Worm (Caenorhabditis elegans): Measurements from ENCODE around the gene ugt-49.

Gene ugt-49

ce11 chrV:10379761-10380160 lies 7.6 kb downstream of the ugt-49 start:
- TF ChIP-seq hpl-2 (GFP tag; optimal IDR thresholded peaks at IDR 0.05) (no peak), unc-62 (GFP tag; optimal IDR thresholded peaks at IDR 0.05) (no peak), C04F5.9 (tag; optimal IDR thresholded peaks at IDR 0.05) (no peak), hlh-17 (GFP tag; optimal IDR thresholded peaks at IDR 0.05; ENCODE audit: borderline replicate concordance) (no peak), lin-35 (GFP tag; optimal IDR thresholded peaks at IDR 0.05) (no peak), mef-2 (tag; optimal IDR thresholded peaks at IDR 0.05) (no peak), irx-1 (tag; optimal IDR thresholded peaks at IDR 0.05) (no peak), fos-1 (tag; optimal IDR thresholded peaks at IDR 0.05) (no peak), sptf-1 (tag; optimal IDR thresholded peaks at IDR 0.05) (no peak), F16B12.6 (tag; optimal IDR thresholded peaks at IDR 0.05) (no peak), nhr-90 (tag; optimal IDR thresholded peaks at IDR 0.05; ENCODE audit: poor library complexity) (no peak), tlp-1 (tag; optimal IDR thresholded peaks at IDR 0.05) (no peak), ets-5 (GFP tag; IDR thresholded peaks at IDR 0.05) (no peak), blmp-1 (tag; optimal IDR thresholded peaks at IDR 0.05) (no peak), ceh-82 (tag; optimal IDR thresholded peaks at IDR 0.05) (no peak), rnt-1 (tag; optimal IDR thresholded peaks at IDR 0.05) (no peak), nhr-77 (tag; optimal IDR thresholded peaks at IDR 0.05) (no peak), zag-1 (tag; optimal IDR thresholded peaks at IDR 0.05) (no peak), nhr-71 (tag; optimal IDR thresholded peaks at IDR 0.05) (no peak), mdl-1 (tag; optimal IDR thresholded peaks at IDR 0.05) (no peak)

ce11 chrV:10381726-10382125 lies 9.6 kb downstream of the ugt-49 start, which contains the start of gene abu-1:
Gene abu-1, minus strand, starts transcription at chrV:10381826.
- TF ChIP-seq mef-2 (tag; optimal IDR thresholded peaks at IDR 0.05) (no peak), pag-3 (tag; optimal IDR thresholded peaks at IDR 0.05; ENCODE audit: borderline replicate concordance, insufficient read depth) (no peak), lir-3 (tag; optimal IDR thresholded peaks at IDR 0.05; ENCODE audit: poor library complexity) (no peak), rnt-1 (tag; optimal IDR thresholded peaks at IDR 0.05) (no peak), irx-1 (tag; optimal IDR thresholded peaks at IDR 0.05) (no peak), zip-4 (GFP tag; optimal IDR thresholded peaks at IDR 0.05) (no peak), jun-1 (tag; optimal IDR thresholded peaks at IDR 0.05) (no peak)

- no peak for TF ChIP-seq C34B4.2 (tag; optimal IDR thresholded peaks at IDR 0.05)
- TF ChIP-seq xbp-1 (tag; optimal IDR thresholded peaks at IDR 0.05): no peak
- no peak for TF ChIP-seq grh-1 (GFP tag; IDR thresholded peaks at IDR 0.05)
- no peak for TF ChIP-seq mab-9 (GFP tag; IDR thresholded peaks at IDR 0.05)
- TF ChIP-seq lin-13 (GFP tag; optimal IDR thresholded peaks at IDR 0.05): no peak
- no peak for TF ChIP-seq unc-130 (tag; optimal IDR thresholded peaks at IDR 0.05)
- no peak for TF ChIP-seq pag-3 (tag; optimal IDR thresholded peaks at IDR 0.05; ENCODE audit: borderline replicate concordance, insufficient read depth)
- TF ChIP-seq efl-3 (GFP tag; optimal IDR thresholded peaks at IDR 0.05): no peak
- no peak for TF ChIP-seq lin-39 (tag; optimal IDR thresholded peaks at IDR 0.05)
- TF ChIP-seq nhr-76 (tag; optimal IDR thresholded peaks at IDR 0.05): no peak
- TF ChIP-seq nhr-85 (tag): no peak
- TF ChIP-seq nhr-12 (tag; optimal IDR thresholded peaks at IDR 0.05): no peak
- TF ChIP-seq sptf-1 (tag; optimal IDR thresholded peaks at IDR 0.05): no peak
- no peak for TF ChIP-seq ztf-11 (tag; optimal IDR thresholded peaks at IDR 0.05)
- no peak for TF ChIP-seq pax-3 (tag; optimal IDR thresholded peaks at IDR 0.05)
These were observed 10.0 kb downstream of the ugt-49 start, which contains the start of gene pqn-2 for ce11 chrV:10382142-10382541. Gene pqn-2, plus strand, starts transcription at chrV:10382442.

- no peak for TF ChIP-seq lin-15B (tag; optimal IDR thresholded peaks at IDR 0.05)
- no peak for TF ChIP-seq fos-1 (tag; optimal IDR thresholded peaks at IDR 0.05)
- TF ChIP-seq Y116A8C.19 (tag; optimal IDR thresholded peaks at IDR 0.05; ENCODE audit: borderline replicate concordance): no peak
- TF ChIP-seq grh-1 (GFP tag; IDR thresholded peaks at IDR 0.05): no peak
These were observed 11.8 kb downstream of the ugt-49 start, which contains the start of gene spe-10 for ce11 chrV:10383950-10384349. Gene spe-10, plus strand, starts transcription at chrV:10384250.

Data from whole organism, L1 larva.